Worm (Caenorhabditis elegans) whole organism, late embryonic: ENCODE data around the gene F08D12.4.

Experiments used
- K02D7.2 ChIP-seq: sonication (generic microtip); optimal IDR thresholded peaks from 2 replicates; lab custom pipeline; 2017; ENCODE audit warnings: mild to moderate bottlenecking, missing genetic modification characterization, missing compliant biosample characterization
- K09A11.1 ChIP-seq: sonication (generic microtip); optimal IDR thresholded peaks from 2 replicates; lab custom pipeline; 2017; ENCODE audit warnings: antibody characterized with exemption, mild to moderate bottlenecking, missing genetic modification characterization, missing compliant biosample characterization; ENCODE audit not compliant: insufficient read depth
- T23F11.4 ChIP-seq: fragments of 200-800 bp; sonication (Bioruptor generic); optimal IDR thresholded peaks from 2 replicates; lab custom pipeline; 2018; ENCODE audit warnings: mild to moderate bottlenecking, missing genetic modification characterization, missing compliant biosample characterization
- Y22D7AL.16 ChIP-seq: sonication (generic microtip); optimal IDR thresholded peaks from 2 replicates; lab custom pipeline; 2016; ENCODE audit warnings: missing genetic modification characterization, missing compliant biosample characterization
- ama-1 ChIP-seq: fragments of 150-350 bp; optimal IDR thresholded peaks from 2 replicates; lab custom pipeline; 2014
- ceh-24 ChIP-seq: sonication (generic microtip); optimal IDR thresholded peaks from 2 replicates; lab custom pipeline; 2016; ENCODE audit warnings: mild to moderate bottlenecking, missing genetic modification characterization, missing compliant biosample characterization
- ceh-34 ChIP-seq: sonication (generic microtip); optimal IDR thresholded peaks from 2 replicates; lab custom pipeline; 2016; ENCODE audit warnings: mild to moderate bottlenecking, missing genetic modification characterization, missing compliant biosample characterization
- ceh-45 ChIP-seq: fragments of 200-800 bp; sonication (Bioruptor generic); IDR thresholded peaks from 2 replicates; pipeline ENCODE4 v1.3.6; 2022; ENCODE audit warnings: missing genetic modification reagents, missing genetic modification characterization, missing compliant biosample characterization
- ceh-6 ChIP-seq: fragments of 200-800 bp; sonication (Bioruptor generic); optimal IDR thresholded peaks from 2 replicates; lab custom pipeline; 2018; ENCODE audit warnings: mild to moderate bottlenecking, missing genetic modification characterization, missing compliant biosample characterization
- elt-2 ChIP-seq: sonication (generic microtip); optimal IDR thresholded peaks from 2 replicates; lab custom pipeline; 2016; ENCODE audit warnings: missing genetic modification reagents, missing genetic modification characterization, missing compliant biosample characterization
- elt-4 ChIP-seq: sonication (generic microtip); optimal IDR thresholded peaks from 2 replicates; lab custom pipeline; 2016; ENCODE audit warnings: missing genetic modification characterization, missing compliant biosample characterization
- ets-4 ChIP-seq: sonication (generic microtip); optimal IDR thresholded peaks from 2 replicates; lab custom pipeline; 2016; ENCODE audit warnings: missing genetic modification characterization, missing compliant biosample characterization
- eyg-1 ChIP-seq: sonication (generic microtip); optimal IDR thresholded peaks from 2 replicates; lab custom pipeline; 2016; ENCODE audit warnings: missing genotype, missing genetic modification characterization, missing compliant biosample characterization
- gmeb-2 ChIP-seq: sonication (generic microtip); optimal IDR thresholded peaks from 2 replicates; lab custom pipeline; 2016; ENCODE audit warnings: missing genetic modification characterization, inconsistent platforms, missing compliant biosample characterization
- hlh-15 ChIP-seq: sonication (generic microtip); optimal IDR thresholded peaks from 2 replicates; lab custom pipeline; 2016; ENCODE audit warnings: missing genetic modification characterization, missing compliant biosample characterization
- hlh-30 ChIP-seq: sonication (generic microtip); optimal IDR thresholded peaks from 2 replicates; lab custom pipeline; 2017; ENCODE audit warnings: antibody characterized with exemption, missing genetic modification characterization, missing compliant biosample characterization; ENCODE audit not compliant: insufficient read depth
- hlh-8 ChIP-seq: sonication (generic microtip); optimal IDR thresholded peaks from 2 replicates; lab custom pipeline; 2016; ENCODE audit warnings: missing genotype, missing genetic modification characterization, missing compliant biosample characterization
- lin-11 ChIP-seq: fragments of 200-800 bp; sonication (Bioruptor generic); optimal IDR thresholded peaks from 2 replicates; lab custom pipeline; 2018; ENCODE audit warnings: mild to moderate bottlenecking, missing genetic modification characterization, missing compliant biosample characterization
- nhr-11 ChIP-seq: fragments of 150-350 bp; optimal IDR thresholded peaks from 2 replicates; lab custom pipeline; 2014; ENCODE audit warnings: missing biosample characterization, missing genetic modification characterization
- npax-4 ChIP-seq: sonication (generic microtip); optimal IDR thresholded peaks from 2 replicates; lab custom pipeline; 2016; ENCODE audit warnings: missing genetic modification characterization, missing compliant biosample characterization
- odd-2 ChIP-seq: sonication (generic microtip); optimal IDR thresholded peaks from 2 replicates; lab custom pipeline; 2017; ENCODE audit warnings: antibody characterized with exemption, mild to moderate bottlenecking, missing genetic modification characterization, missing compliant biosample characterization
- pat-9 ChIP-seq: fragments of 200-800 bp; sonication (Bioruptor generic); optimal IDR thresholded peaks from 2 replicates; lab custom pipeline; 2018; ENCODE audit warnings: mild to moderate bottlenecking, missing genetic modification characterization, moderate library complexity, missing compliant biosample characterization
- pax-1 ChIP-seq: fragments of 150-350 bp; optimal IDR thresholded peaks from 2 replicates; lab custom pipeline; 2014; ENCODE audit warnings: missing biosample characterization, missing genetic modification characterization
- pha-2 ChIP-seq: sonication (generic microtip); optimal IDR thresholded peaks from 2 replicates; lab custom pipeline; 2017; ENCODE audit warnings: mild to moderate bottlenecking, missing genetic modification characterization, missing compliant biosample characterization
- pha-4 ChIP-seq: fragments of 150-350 bp; optimal IDR thresholded peaks from 2 replicates; lab custom pipeline; 2018; ENCODE audit warnings: missing biosample characterization, missing genetic modification reagents, missing genetic modification characterization
- pros-1 ChIP-seq: fragments of 150-350 bp; optimal IDR thresholded peaks from 2 replicates; lab custom pipeline; 2014; ENCODE audit warnings: missing biosample characterization, missing genetic modification reagents, missing genetic modification characterization
- ref-2 ChIP-seq: sonication (generic microtip); optimal IDR thresholded peaks from 2 replicates; lab custom pipeline; 2016; ENCODE audit warnings: missing genetic modification characterization, missing compliant biosample characterization
- rnt-1 ChIP-seq: sonication (generic microtip); optimal IDR thresholded peaks from 2 replicates; lab custom pipeline; 2016; ENCODE audit warnings: missing genetic modification characterization, missing compliant biosample characterization
- sox-4 ChIP-seq: sonication (generic microtip); optimal IDR thresholded peaks from 2 replicates; lab custom pipeline; 2017; ENCODE audit warnings: mild to moderate bottlenecking, missing genetic modification characterization, inconsistent platforms, missing compliant biosample characterization
- syd-9 ChIP-seq: sonication (generic microtip); optimal IDR thresholded peaks from 2 replicates; lab custom pipeline; 2016; ENCODE audit warnings: mild to moderate bottlenecking, missing genetic modification characterization, moderate library complexity, missing compliant biosample characterization
- tbx-2 ChIP-seq: sonication (generic microtip); optimal IDR thresholded peaks from 2 replicates; lab custom pipeline; 2016; ENCODE audit warnings: missing genetic modification characterization, missing compliant biosample characterization
- unc-55 ChIP-seq: sonication (generic microtip); optimal IDR thresholded peaks from 2 replicates; lab custom pipeline; 2017; ENCODE audit warnings: missing biosample characterization, missing genetic modification reagents, missing genetic modification characterization
- zip-5 ChIP-seq: sonication (generic microtip); optimal IDR thresholded peaks from 2 replicates; lab custom pipeline; 2016; ENCODE audit warnings: missing genetic modification characterization, missing compliant biosample characterization
- ztf-16 ChIP-seq: sonication (generic microtip); optimal IDR thresholded peaks from 2 replicates; lab custom pipeline; 2017; ENCODE audit warnings: missing genetic modification characterization, missing compliant biosample characterization

The F08D12.4 gene

ce11 chrII:2802804-2803586 is 25.0 kb downstream of the F08D12.4 start:
- TF ChIP-seq ref-2 (tag; lab: Kevin White, UChicago) (no peak), ceh-24 (tag; lab: Kevin White, UChicago) (no peak), pat-9 (no peak), T23F11.4 (GFP tag; lab: Kevin White, UChicago) (no peak), ceh-45 (GFP tag; lab: Robert Waterston, UW) (no peak), elt-2 (tag; lab: Kevin White, UChicago) (peak; percentile 88), Y22D7AL.16 (tag; lab: Kevin White, UChicago) (no peak), syd-9 (no peak), ets-4 (tag; lab: Kevin White, UChicago) (no peak)

ce11 chrII:2804245-2804644 is 26.3 kb downstream of the F08D12.4 start:
- peak; percentile 69 for TF ChIP-seq hlh-8 (tag; lab: Kevin White, UChicago)
- TF ChIP-seq odd-2 = no peak
- TF ChIP-seq, all 69 proteins: peak for 1

- TF ChIP-seq odd-2 = no peak
- TF ChIP-seq ceh-34 (tag; lab: Kevin White, UChicago) = no peak
- TF ChIP-seq ceh-6 (GFP tag; lab: Kevin White, UChicago) = no peak
- TF ChIP-seq sox-4 (tag; lab: Kevin White, UChicago) = no peak
Observed at ce11 chrII:2804949-2805348, 27.0 kb downstream of the F08D12.4 start.

- TF ChIP-seq lin-11 (tag; lab: Kevin White, UChicago) (no peak), elt-2 (tag; lab: Kevin White, UChicago) (peak; percentile 37), rnt-1 (no peak), hlh-8 (tag; lab: Kevin White, UChicago) (no peak), eyg-1 (tag; lab: Kevin White, UChicago) (no peak)
Observed at ce11 chrII:2805566-2805965, 27.6 kb downstream of the F08D12.4 start.

ce11 chrII:2807674-2808206 is 29.8 kb downstream of the F08D12.4 start, which contains the start of gene K12H6.12:
Gene K12H6.12 (plus strand): TSS chrII:2808156.
- TF ChIP-seq ztf-16 (no peak), tbx-2 (tag; lab: Kevin White, UChicago) (peak; percentile 15), pros-1 (tag; lab: Kevin White, UChicago) (no peak), hlh-30 (tag; lab: Kevin White, UChicago) (peak; percentile 77), unc-55 (peak; percentile 29)

- no peak for TF ChIP-seq hlh-30 (tag; lab: Kevin White, UChicago)
- no peak for TF ChIP-seq pax-1 (tag; lab: Kevin White, UChicago)
- no peak for TF ChIP-seq sox-4 (tag; lab: Kevin White, UChicago)
- TF ChIP-seq npax-4 (tag; lab: Kevin White, UChicago) = no peak
- no peak for TF ChIP-seq ama-1
- TF ChIP-seq pha-4 (tag; lab: Kevin White, UChicago) = no peak
- TF ChIP-seq nhr-11 = no peak
- TF ChIP-seq elt-4 (tag; lab: Kevin White, UChicago) = no peak
- no peak for TF ChIP-seq zip-5 (tag; lab: Kevin White, UChicago)
- no peak for TF ChIP-seq K09A11.1 (tag; lab: Kevin White, UChicago)
- TF ChIP-seq eyg-1 (tag; lab: Kevin White, UChicago) = no peak
- no peak for TF ChIP-seq lin-11 (tag; lab: Kevin White, UChicago)
- no peak for TF ChIP-seq pha-2 (tag; lab: Kevin White, UChicago)
- TF ChIP-seq K02D7.2 (tag; lab: Kevin White, UChicago) = no peak
- TF ChIP-seq gmeb-2 (tag; lab: Kevin White, UChicago) = no peak
- no peak for TF ChIP-seq hlh-15 (tag; lab: Kevin White, UChicago)
Observed at ce11 chrII:2815017-2815416, 37.1 kb downstream of the F08D12.4 start.
